Fruit fly (Drosophila melanogaster) whole organism, embryonic: ENCODE results near the gene CdGAPr.
A peak's percentile ranks its signal among the peaks of the same experiment; 100 is the strongest.

Experiments
- Abd-B ChIP-seq: fragments of 200-800 bp; sonication (Bioruptor generic); optimal IDR thresholded peaks from 2 replicates; lab custom pipeline; 2018; ENCODE audit warnings: missing biosample characterization, mild to moderate bottlenecking, missing genetic modification characterization, moderate library complexity
- BEAF-32 ChIP-seq: fragments of 200-800 bp; sonication (Bioruptor generic); optimal IDR thresholded peaks from 3 replicates; lab custom pipeline; 2017; ENCODE audit warnings: missing biosample characterization, missing genetic modification characterization, mild to moderate bottlenecking, moderate library complexity, missing genetic modification reagents
- Bdp1 ChIP-seq: fragments of 200-800 bp; sonication (Bioruptor generic); optimal IDR thresholded peaks from 3 replicates; lab custom pipeline; 2016; ENCODE audit warnings: missing biosample characterization, missing genetic modification characterization
- CG10543 ChIP-seq: fragments of 200-800 bp; sonication (Bioruptor generic); optimal IDR thresholded peaks from 3 replicates; lab custom pipeline; 2017; ENCODE audit warnings: missing biosample characterization, mild to moderate bottlenecking, missing genetic modification characterization, moderate library complexity
- CG10654 ChIP-seq: fragments of 200-800 bp; sonication (Bioruptor generic); optimal IDR thresholded peaks from 2 replicates; lab custom pipeline; 2016; ENCODE audit warnings: missing biosample characterization, missing genetic modification characterization
- CG1233 ChIP-seq: fragments of 200-800 bp; sonication (Bioruptor generic); optimal IDR thresholded peaks from 4 replicates; lab custom pipeline; 2018; ENCODE audit warnings: missing biosample characterization, mild to moderate bottlenecking, missing genetic modification characterization
- CG13287 ChIP-seq: fragments of 200-800 bp; sonication (Bioruptor generic); IDR thresholded peaks from 2 replicates; pipeline ENCODE4 v1.3.6; 2022; ENCODE audit warnings: missing biosample characterization, missing genetic modification characterization; ENCODE audit not compliant: partially characterized antibody
- CG14965 ChIP-seq: fragments of 200-800 bp; sonication (Bioruptor generic); optimal IDR thresholded peaks from 2 replicates; lab custom pipeline; 2016; ENCODE audit warnings: missing biosample characterization, missing genetic modification characterization, borderline replicate concordance
- CG17186 ChIP-seq: fragments of 200-800 bp; sonication (Bioruptor generic); optimal IDR thresholded peaks from 3 replicates; lab custom pipeline; 2017; ENCODE audit warnings: missing biosample characterization, missing genetic modification reagents, missing genetic modification characterization
- CG17829 ChIP-seq: fragments of 200-800 bp; optimal IDR thresholded peaks from 2 replicates; lab custom pipeline; 2019; ENCODE audit warnings: missing biosample characterization, mild to moderate bottlenecking, missing genetic modification characterization, moderate library complexity
- CG18764 ChIP-seq: fragments of 200-800 bp; sonication (Bioruptor generic); optimal IDR thresholded peaks from 3 replicates; lab custom pipeline; 2016; ENCODE audit warnings: missing biosample characterization, missing genetic modification characterization
- CG31365 ChIP-seq: fragments of 200-800 bp; sonication (Bioruptor generic); optimal IDR thresholded peaks from 2 replicates; lab custom pipeline; 2018; ENCODE audit warnings: missing biosample characterization, mild to moderate bottlenecking, missing genetic modification characterization
- CG4360 ChIP-seq: fragments of 200-800 bp; sonication (Bioruptor generic); IDR thresholded peaks from 2 replicates; pipeline ENCODE4 v1.3.6; 2022; ENCODE audit warnings: missing biosample characterization, missing genetic modification characterization
- CG43689 ChIP-seq: fragments of 200-800 bp; sonication (Bioruptor generic); IDR thresholded peaks from 2 replicates; pipeline ENCODE4 v1.3.6; 2022; ENCODE audit warnings: missing biosample characterization, missing genetic modification characterization
- CG5953 ChIP-seq: fragments of 200-800 bp; sonication (Bioruptor generic); IDR thresholded peaks from 2 replicates; pipeline ENCODE4 v1.3.6; 2022; ENCODE audit warnings: missing biosample characterization, missing genetic modification characterization
- CG6175 ChIP-seq: fragments of 200-800 bp; sonication (Bioruptor generic); IDR thresholded peaks from 3 replicates; pipeline ENCODE4 v1.3.6; 2022; ENCODE audit warnings: missing biosample characterization, missing genetic modification characterization
- CG6791 ChIP-seq: fragments of 200-800 bp; sonication (Bioruptor generic); IDR thresholded peaks from 3 replicates; pipeline ENCODE4 v1.3.6; 2022; ENCODE audit warnings: missing biosample characterization, missing genetic modification characterization; ENCODE audit not compliant: partially characterized antibody
- CG7745 ChIP-seq: fragments of 200-800 bp; sonication (Bioruptor generic); optimal IDR thresholded peaks from 2 replicates; lab custom pipeline; 2018; ENCODE audit warnings: missing biosample characterization, mild to moderate bottlenecking, missing genetic modification characterization, moderate library complexity
- CG8478 ChIP-seq: fragments of >200 bp; optimal IDR thresholded peaks from 2 replicates; lab custom pipeline; 2018
- CG9932 ChIP-seq: fragments of 200-800 bp; sonication (Bioruptor generic); IDR thresholded peaks from 2 replicates; pipeline ENCODE4 v1.3.6; 2022; ENCODE audit warnings: missing biosample characterization, missing genetic modification characterization
- CkIIα-i1 ChIP-seq: fragments of 200-800 bp; sonication (Bioruptor generic); IDR thresholded peaks from 2 replicates; pipeline ENCODE4 v1.3.6; 2022; ENCODE audit warnings: missing biosample characterization, missing genetic modification characterization
- Dbx ChIP-seq: fragments of 200-800 bp; sonication (Bioruptor generic); IDR thresholded peaks from 3 replicates; pipeline ENCODE4 v1.3.6; 2022; ENCODE audit warnings: missing biosample characterization, missing genetic modification characterization
- Dek ChIP-seq: fragments of 200-800 bp; sonication (Bioruptor generic); optimal IDR thresholded peaks from 3 replicates; lab custom pipeline; 2019; ENCODE audit warnings: missing biosample characterization, mild to moderate bottlenecking, missing genetic modification characterization, moderate library complexity
- Doc2 ChIP-seq: fragments of 200-800 bp; sonication (Bioruptor generic); IDR thresholded peaks from 2 replicates; pipeline ENCODE4 v1.3.6; 2022; ENCODE audit warnings: missing biosample characterization, missing genetic modification characterization
- Doc3 ChIP-seq: fragments of 200-800 bp; sonication (Bioruptor generic); IDR thresholded peaks from 3 replicates; pipeline ENCODE4 v1.3.6; 2022; ENCODE audit warnings: missing biosample characterization, missing genetic modification characterization; ENCODE audit not compliant: partially characterized antibody
- E2f2 ChIP-seq: fragments of 200-800 bp; sonication (Bioruptor generic); IDR thresholded peaks from 2 replicates; pipeline ENCODE4 v1.3.6; 2022; ENCODE audit warnings: missing biosample characterization, missing genetic modification characterization
- Ets97D ChIP-seq: fragments of 200-800 bp; sonication (Bioruptor generic); optimal IDR thresholded peaks from 3 replicates; lab custom pipeline; 2016; ENCODE audit warnings: missing biosample characterization, missing genetic modification characterization
- H2.0 ChIP-seq: fragments of 200-800 bp; sonication (Bioruptor generic); IDR thresholded peaks from 2 replicates; pipeline ENCODE4 v1.3.6; 2022; ENCODE audit warnings: missing biosample characterization, missing genetic modification characterization
- Med ChIP-seq: fragments of 200-800 bp; sonication (Bioruptor generic); peaks from one replicate; lab custom pipeline; 2016; ENCODE audit warnings: missing biosample characterization, missing genetic modification characterization, mild to moderate bottlenecking, inconsistent platforms, moderate library complexity
- Nf-YC ChIP-seq: fragments of 200-800 bp; optimal IDR thresholded peaks from 3 replicates; lab custom pipeline; 2019; ENCODE audit warnings: missing biosample characterization, mild to moderate bottlenecking, missing genetic modification characterization, moderate library complexity
- Rx ChIP-seq: fragments of 200-800 bp; sonication (Bioruptor generic); IDR thresholded peaks from 2 replicates; pipeline ENCODE4 v1.3.6; 2022; ENCODE audit warnings: missing biosample characterization, missing genetic modification characterization
- ci ChIP-seq: fragments of 200-800 bp; sonication (Bioruptor generic); IDR thresholded peaks from 3 replicates; pipeline ENCODE4 v1.3.6; 2022; ENCODE audit warnings: missing biosample characterization, missing genetic modification characterization
- crol ChIP-seq: fragments of 200-800 bp; sonication (Bioruptor generic); IDR thresholded peaks from 2 replicates; pipeline ENCODE4 v1.3.6; 2022; ENCODE audit warnings: missing biosample characterization, missing genetic modification characterization
- ewg ChIP-seq: fragments of 200-800 bp; sonication (Bioruptor generic); optimal IDR thresholded peaks from 3 replicates; lab custom pipeline; 2017; ENCODE audit warnings: mild to moderate bottlenecking, missing biosample characterization, missing genetic modification reagents, missing genetic modification characterization
- eyg ChIP-seq: fragments of 200-800 bp; sonication (Bioruptor generic); optimal IDR thresholded peaks from 3 replicates; lab custom pipeline; 2016; ENCODE audit warnings: missing biosample characterization, missing genetic modification characterization
- fru ChIP-seq: fragments of >200 bp; optimal IDR thresholded peaks from 2 replicates; lab custom pipeline; 2017
- fu2 ChIP-seq: fragments of 200-800 bp; sonication (Bioruptor generic); optimal IDR thresholded peaks from 2 replicates; lab custom pipeline; 2016; ENCODE audit warnings: missing biosample characterization, missing genetic modification characterization
- gsb ChIP-seq: fragments of 200-800 bp; sonication (Bioruptor generic); IDR thresholded peaks from 2 replicates; pipeline ENCODE4 v1.3.6; 2022; ENCODE audit warnings: missing biosample characterization, missing genetic modification characterization
- knrl ChIP-seq: fragments of 200-800 bp; sonication (Bioruptor generic); IDR thresholded peaks from 3 replicates; pipeline ENCODE4 v1.3.6; 2022; ENCODE audit warnings: missing biosample characterization, missing genetic modification characterization; ENCODE audit not compliant: partially characterized antibody
- nerfin-2 ChIP-seq: fragments of 200-800 bp; sonication (Bioruptor generic); IDR thresholded peaks from 2 replicates; pipeline ENCODE4 v1.3.6; 2022; ENCODE audit warnings: missing biosample characterization, missing genetic modification characterization; ENCODE audit not compliant: partially characterized antibody
- row ChIP-seq: fragments of 200-800 bp; sonication (Bioruptor generic); IDR thresholded peaks from 3 replicates; pipeline ENCODE4 v1.3.6; 2022; ENCODE audit warnings: missing biosample characterization, missing genetic modification characterization
- shn ChIP-seq: fragments of 200-800 bp; sonication (Bioruptor generic); optimal IDR thresholded peaks from 3 replicates; lab custom pipeline; 2016; ENCODE audit warnings: missing biosample characterization, missing genetic modification characterization
- sim ChIP-seq: fragments of 200-800 bp; sonication (Bioruptor generic); IDR thresholded peaks from 2 replicates; pipeline ENCODE4 v1.3.6; 2022; ENCODE audit warnings: missing biosample characterization, missing genetic modification characterization
- slou ChIP-seq: fragments of 200-800 bp; sonication (Bioruptor generic); optimal IDR thresholded peaks from 3 replicates; lab custom pipeline; 2016; ENCODE audit warnings: missing biosample characterization, missing genetic modification characterization
- so ChIP-seq: fragments of 200-800 bp; sonication (Bioruptor generic); IDR thresholded peaks from 3 replicates; pipeline ENCODE4 v1.3.6; 2022; ENCODE audit warnings: missing biosample characterization, missing genetic modification characterization
- sug ChIP-seq: fragments of 200-800 bp; optimal IDR thresholded peaks from 2 replicates; lab custom pipeline; 2019; ENCODE audit warnings: missing biosample characterization, mild to moderate bottlenecking, missing genetic modification characterization, moderate library complexity
- trem ChIP-seq: fragments of 200-800 bp; optimal IDR thresholded peaks from 3 replicates; lab custom pipeline; 2019; ENCODE audit warnings: missing biosample characterization, mild to moderate bottlenecking, missing genetic modification characterization, moderate library complexity
- unc-4 ChIP-seq: fragments of 200-800 bp; sonication (Bioruptor generic); IDR thresholded peaks from 2 replicates; pipeline ENCODE4 v1.3.6; 2022; ENCODE audit warnings: missing biosample characterization, missing genetic modification characterization; ENCODE audit not compliant: partially characterized antibody
- unpg ChIP-seq: fragments of 200-800 bp; sonication (Bioruptor generic); optimal IDR thresholded peaks from 3 replicates; lab custom pipeline; 2018; ENCODE audit warnings: missing biosample characterization, mild to moderate bottlenecking, missing genetic modification characterization, moderate library complexity

CdGAPr gene

dm6 chr2L:19758511-19759128 lies 33.1 kb downstream of the CdGAPr start, which contains the start of the genes CG10628 and Dus3 (continued):
- TF ChIP-seq crol (GFP tag; lab: Robert Waterston, UW) (0 out of 2 replicates have a peak, but pooled peaks have one; percentile 33), gsb (GFP tag; lab: Robert Waterston, UW) (peak; percentile 77)
- TF ChIP-seq, all 482 proteins: peak for 440

DNA sequence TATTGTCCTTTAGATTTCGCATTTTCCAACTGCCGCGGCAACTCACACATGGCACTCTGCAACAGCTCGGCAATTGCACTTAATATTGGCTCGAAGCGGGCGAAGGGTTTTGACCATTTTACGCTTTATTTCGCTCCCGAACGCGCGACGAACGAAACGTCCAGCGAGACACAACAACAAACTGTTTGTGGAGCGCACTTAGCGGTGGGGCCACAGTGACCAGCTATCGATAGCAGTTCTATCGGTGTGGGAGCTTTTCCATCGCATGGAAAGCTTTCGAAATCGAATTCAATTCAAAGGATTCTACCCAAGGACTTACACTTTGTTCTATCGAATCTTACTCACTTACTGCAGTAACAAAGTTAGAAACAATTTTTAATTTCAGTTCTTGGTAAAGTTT lies 35.0 kb downstream of the CdGAPr start, which contains the start of gene CG10631:
CG10631 (minus strand) TSS at position 189 of the 400 bp plus-strand sequence.
- TF ChIP-seq Dek: no peak
- TF ChIP-seq CG14965 (GFP tag; lab: Kevin White, UChicago): no peak
- TF ChIP-seq Bdp1 (GFP tag; lab: Kevin White, UChicago): no peak
- no peak for TF ChIP-seq so
- TF ChIP-seq Doc3 (GFP tag; lab: Robert Waterston, UW): peak; percentile 69
- peak; percentile 80 for TF ChIP-seq BEAF-32
- no peak for TF ChIP-seq fu2 (GFP tag; lab: Kevin White, UChicago)
- peak; percentile 78 for TF ChIP-seq CG6791 (GFP tag; lab: Robert Waterston, UW)
- peak; percentile 7 for TF ChIP-seq Ets97D (GFP tag; lab: Kevin White, UChicago)
- TF ChIP-seq CG9932 (GFP tag; lab: Robert Waterston, UW): peak; percentile 41; the same call in 1 of the 2 replicates
- TF ChIP-seq CG17186 (GFP tag; lab: Kevin White, UChicago): no peak
- no peak for TF ChIP-seq CkIIα-i1
- TF ChIP-seq CG7745: no peak
- peak; percentile 58 for TF ChIP-seq CG4360 (GFP tag; lab: Robert Waterston, UW)
- no peak for TF ChIP-seq Abd-B (GFP tag; lab: Kevin White, UChicago)
- peak; percentile 55 for TF ChIP-seq E2f2
- no peak for TF ChIP-seq Doc2 (GFP tag; lab: Robert Waterston, UW)
- no peak for TF ChIP-seq unpg (GFP tag; lab: Kevin White, UChicago)
- TF ChIP-seq CG18764: no peak
- TF ChIP-seq Dbx: 0 out of 3 replicates have a peak, but pooled peaks have one; percentile 22
- TF ChIP-seq H2.0 (GFP tag; lab: Robert Waterston, UW): no peak
- no peak for TF ChIP-seq trem (tag; lab: Kevin White, UChicago)
- peak; percentile 73 for TF ChIP-seq knrl (GFP tag; lab: Robert Waterston, UW)
- TF ChIP-seq sim (GFP tag; lab: Robert Waterston, UW): no peak
- peak; percentile 56 for TF ChIP-seq nerfin-2 (GFP tag; lab: Robert Waterston, UW)
- TF ChIP-seq slou (GFP tag; lab: Kevin White, UChicago): no peak
- TF ChIP-seq fru (lab: Kevin White, UChicago): no peak
- peak; percentile 1 for TF ChIP-seq sug (tag; lab: Kevin White, UChicago)
- peak; percentile 44; the same call in 2 of the 3 replicates for TF ChIP-seq ci (GFP tag; lab: Robert Waterston, UW)
- no peak for TF ChIP-seq CG17829 (tag; lab: Kevin White, UChicago)
- TF ChIP-seq CG31365 (tag; lab: Kevin White, UChicago): no peak
- TF ChIP-seq CG5953 (GFP tag; lab: Robert Waterston, UW): no peak; the same call in 1 of the 2 replicates
- TF ChIP-seq Rx: no peak
- TF ChIP-seq ewg: no peak
- TF ChIP-seq unc-4 (GFP tag; lab: Robert Waterston, UW): peak; percentile 83
- TF ChIP-seq shn (GFP tag; lab: Kevin White, UChicago): no peak
- TF ChIP-seq eyg (GFP tag; lab: Kevin White, UChicago): no peak
- peak; percentile 75 for TF ChIP-seq Med (GFP tag; lab: Kevin White, UChicago)
- TF ChIP-seq row (GFP tag; lab: Robert Waterston, UW): no peak; the same call in 2 of the 3 replicates
- peak; percentile 9 for TF ChIP-seq Nf-YC (tag; lab: Kevin White, UChicago)
- peak; percentile 90 for TF ChIP-seq CG13287 (GFP tag; lab: Robert Waterston, UW)
- TF ChIP-seq CG10543 (GFP tag; lab: Kevin White, UChicago): no peak
- no peak for TF ChIP-seq CG8478 (lab: Kevin White, UChicago)
- TF ChIP-seq CG1233 (GFP tag; lab: Kevin White, UChicago): no peak
- TF ChIP-seq CG10654: no peak
- TF ChIP-seq CG43689 (GFP tag; lab: Robert Waterston, UW): no peak
- no peak for TF ChIP-seq CG6175 (GFP tag; lab: Robert Waterston, UW)
